Worm (Caenorhabditis elegans): ENCODE results near the gene T05G5.5.

DNA sequence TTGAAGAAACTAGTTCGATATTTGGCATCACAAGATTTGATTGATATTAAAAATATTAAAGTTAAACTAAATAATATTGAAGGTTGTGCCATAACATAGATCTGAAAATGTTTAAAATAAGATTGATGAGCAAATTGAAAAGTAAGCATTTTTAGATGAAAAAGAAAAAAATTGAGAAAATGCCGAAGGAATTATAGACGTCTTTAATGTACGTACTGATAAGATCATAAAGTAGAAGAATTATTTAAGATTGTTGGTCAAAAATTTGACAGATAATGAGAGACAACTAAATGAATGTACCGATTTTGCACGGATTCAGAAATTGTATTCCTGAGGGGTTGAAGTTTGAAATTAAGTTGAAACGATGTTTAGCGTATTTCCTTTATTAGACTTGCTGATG lies 31.0 kb downstream of the T05G5.5 start, which contains the start of gene ncx-7:
- no peak for TF ChIP-seq him-1 (tag; optimal IDR thresholded peaks at IDR 0.05)
- TF ChIP-seq W03F9.2 (tag; optimal IDR thresholded peaks at IDR 0.05), result no peak
- no peak for TF ChIP-seq dao-5 (tag; optimal IDR thresholded peaks at IDR 0.05)
